Worm (Caenorhabditis elegans): ENCODE measurements around the gene R05H11.2.

The R05H11.2 gene

DNA sequence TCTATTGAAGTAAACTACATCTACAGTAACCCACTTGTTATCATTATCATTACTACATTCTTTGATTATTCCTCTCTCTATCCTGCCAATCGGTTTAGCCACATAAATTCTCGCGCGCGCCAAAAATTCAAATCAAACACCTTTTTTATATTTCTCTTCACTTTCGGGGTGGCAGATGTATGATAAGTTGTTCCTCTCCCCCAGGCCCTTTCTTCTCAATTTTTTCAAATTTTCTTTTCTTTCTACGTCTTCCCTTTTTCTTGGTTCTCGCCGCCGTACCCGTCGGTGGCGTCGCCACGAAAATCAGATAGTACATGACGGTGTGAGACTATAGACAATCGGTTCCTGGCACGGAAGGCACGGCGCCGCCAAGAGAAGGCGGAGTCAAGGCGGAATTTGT, at the start of gene R05H11.2:
Gene R05H11.2 (plus strand): TSS at position 333 of the 400 bp plus-strand sequence.
- TF ChIP-seq fos-1 (tag; optimal IDR thresholded peaks at IDR 0.05) = no peak
- TF ChIP-seq ceh-63 (GFP tag; optimal IDR thresholded peaks at IDR 0.05) = no peak
- TF ChIP-seq nhr-19 (GFP tag; conservative IDR thresholded peaks at IDR 0.05) = peak; percentile 23; the same call in 1 of the 2 replicates
- peak; percentile 93 for TF ChIP-seq nhr-85 (tag)
- no peak for TF ChIP-seq unc-30 (tag; optimal IDR thresholded peaks at IDR 0.05)
- TF ChIP-seq swsn-7 (tag; optimal IDR thresholded peaks at IDR 0.05) = peak; percentile 5
- peak in 1 of 2 experiments; percentile 51 for TF ChIP-seq lin-35 (GFP tag; optimal IDR thresholded peaks at IDR 0.05)
- TF ChIP-seq lin-39 (tag; optimal IDR thresholded peaks at IDR 0.05) = no peak
- TF ChIP-seq ceh-8 (GFP tag; optimal IDR thresholded peaks at IDR 0.05) = no peak
- TF ChIP-seq xbp-1 (tag; optimal IDR thresholded peaks at IDR 0.05) = peak; percentile 32
- peak; percentile 34 for TF ChIP-seq nhr-47 (tag; optimal IDR thresholded peaks at IDR 0.05)
- TF ChIP-seq vab-15 (tag; optimal IDR thresholded peaks at IDR 0.05) = no peak
- TF ChIP-seq unc-62 (GFP tag; optimal IDR thresholded peaks at IDR 0.05) = no peak
- TF ChIP-seq lin-14 (GFP tag; optimal IDR thresholded peaks at IDR 0.05) = peak; percentile 81
- TF ChIP-seq mep-1 (tag; optimal IDR thresholded peaks at IDR 0.05) = peak; percentile 30
- TF ChIP-seq jun-1 (tag; optimal IDR thresholded peaks at IDR 0.05) = no peak
- no peak for TF ChIP-seq fkh-8 (tag; optimal IDR thresholded peaks at IDR 0.05)
- TF ChIP-seq lsy-2 (tag; optimal IDR thresholded peaks at IDR 0.05) = peak; percentile 30 to 77
- TF ChIP-seq grh-1 (GFP tag; IDR thresholded peaks at IDR 0.05) = peak; percentile 61; the same call in 1 of the 2 replicates
- peak; percentile 46 for TF ChIP-seq pag-3 (tag; optimal IDR thresholded peaks at IDR 0.05; ENCODE audit: borderline replicate concordance, insufficient read depth)
- peak; percentile 66 for TF ChIP-seq nhr-71 (tag; optimal IDR thresholded peaks at IDR 0.05)
- TF ChIP-seq elt-3 (tag; optimal IDR thresholded peaks at IDR 0.05) = peak in 4 of 6 experiments; percentile 29 to 92 (median 64)
- TF ChIP-seq fkh-10 (GFP tag; optimal IDR thresholded peaks at IDR 0.05) = no peak
- TF ChIP-seq C16A3.4 (tag; optimal IDR thresholded peaks at IDR 0.05) = peak; percentile 27
- peak in 1 of 2 experiments; percentile 11 for TF ChIP-seq mdl-1 (tag; optimal IDR thresholded peaks at IDR 0.05)
- TF ChIP-seq zag-1 (tag; optimal IDR thresholded peaks at IDR 0.05) = no peak
- TF ChIP-seq snu-23 (GFP tag; optimal IDR thresholded peaks at IDR 0.05) = peak; percentile 70
- TF ChIP-seq ztf-11 (tag; optimal IDR thresholded peaks at IDR 0.05) = peak in 1 of 2 experiments; percentile 46
- no peak for TF ChIP-seq sox-4 (tag; optimal IDR thresholded peaks at IDR 0.05)
- peak in 2 of 3 experiments; percentile 11 to 21 for TF ChIP-seq ceh-82 (tag; optimal IDR thresholded peaks at IDR 0.05)
- TF ChIP-seq nhr-20 (tag; optimal IDR thresholded peaks at IDR 0.05) = peak; percentile 71
- TF ChIP-seq nhr-90 (tag; optimal IDR thresholded peaks at IDR 0.05; ENCODE audit: poor library complexity) = peak; percentile 64
- TF ChIP-seq lin-13 (GFP tag; optimal IDR thresholded peaks at IDR 0.05) = peak; percentile 46
- TF ChIP-seq blmp-1 (tag; optimal IDR thresholded peaks at IDR 0.05) = peak; percentile 97
- TF ChIP-seq C04F5.9 (tag; optimal IDR thresholded peaks at IDR 0.05) = no peak
- peak; percentile 69 to 73 (median 72) for TF ChIP-seq dpl-1 (GFP tag; optimal IDR thresholded peaks at IDR 0.05)
- no peak for TF ChIP-seq sup-37 (GFP tag; optimal IDR thresholded peaks at IDR 0.05)
- no peak for TF ChIP-seq nhr-12 (tag; optimal IDR thresholded peaks at IDR 0.05)
- TF ChIP-seq efl-1 (optimal IDR thresholded peaks at IDR 0.05) = peak; percentile 5 to 28
- no peak for TF ChIP-seq efl-1 (GFP tag; optimal IDR thresholded peaks at IDR 0.05 in 1 of 2)

DNA sequence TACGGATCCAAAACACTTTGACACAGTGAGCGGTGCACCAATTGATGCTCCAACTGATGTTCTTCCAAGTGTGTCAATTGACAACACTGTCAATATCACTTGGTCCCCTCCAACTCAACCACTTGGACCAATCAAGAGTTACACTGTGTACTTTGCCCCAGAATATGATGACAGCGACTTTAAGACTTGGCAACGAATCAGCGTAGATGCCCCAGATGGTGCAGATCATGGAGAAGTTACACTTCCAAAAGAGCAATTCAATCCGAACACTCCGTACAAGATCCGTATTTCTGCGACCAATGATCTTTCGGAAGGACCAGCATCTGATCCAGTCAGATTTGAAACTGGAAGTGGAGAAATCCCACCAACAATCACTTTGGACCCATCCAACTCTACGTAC, 45.5 kb upstream of the R05H11.2 start:
- TF ChIP-seq mdl-1 (tag; optimal IDR thresholded peaks at IDR 0.05) (no peak), efl-1 (optimal IDR thresholded peaks at IDR 0.05) (no peak), efl-1 (GFP tag; optimal IDR thresholded peaks at IDR 0.05 in 1 of 2) (peak in 1 of 2 experiments; percentile 4)

ce11 chrIII:6756769-6757168, 41.3 kb upstream of the R05H11.2 start:
- TF ChIP-seq hlh-17 (GFP tag; optimal IDR thresholded peaks at IDR 0.05; ENCODE audit: borderline replicate concordance) (no peak), ceh-90 (tag; optimal IDR thresholded peaks at IDR 0.05) (no peak), ceh-8 (GFP tag; optimal IDR thresholded peaks at IDR 0.05) (no peak), mef-2 (tag; optimal IDR thresholded peaks at IDR 0.05) (no peak), nhr-77 (tag; optimal IDR thresholded peaks at IDR 0.05) (no peak), hpl-2 (GFP tag; optimal IDR thresholded peaks at IDR 0.05) (no peak), dsc-1 (tag; optimal IDR thresholded peaks at IDR 0.05) (no peak), sox-4 (tag; optimal IDR thresholded peaks at IDR 0.05) (no peak), sptf-1 (tag; optimal IDR thresholded peaks at IDR 0.05) (no peak), ztf-4 (tag; optimal IDR thresholded peaks at IDR 0.05) (no peak), vab-15 (tag; optimal IDR thresholded peaks at IDR 0.05) (no peak), jun-1 (tag; optimal IDR thresholded peaks at IDR 0.05) (no peak), ztf-11 (tag; optimal IDR thresholded peaks at IDR 0.05) (no peak), mdl-1 (tag; optimal IDR thresholded peaks at IDR 0.05) (no peak), efl-3 (GFP tag; optimal IDR thresholded peaks at IDR 0.05) (no peak), nhr-28 (tag; optimal IDR thresholded peaks at IDR 0.05) (no peak), ama-1 (optimal IDR thresholded peaks at IDR 0.05) (no peak)

Measured in whole organism, L1 larva.